Worm (Caenorhabditis elegans) whole organism, dauer: ENCODE results near the gene T01H3.3.

ENCODE experiments used
- unc-62 ChIP-seq: sonication (generic microtip); optimal IDR thresholded peaks from 2 replicates; lab custom pipeline; 2017; ENCODE audit warnings: missing biosample characterization, missing genetic modification reagents, missing genetic modification characterization

T01H3.3 gene

ce11 chrII:7873843-7874372, at the start of gene T01H3.3:
T01H3.3 (minus strand) TSS chrII:7873893.
- TF ChIP-seq unc-62 (GFP tag; lab: Kevin White, UChicago): no peak

DNA sequence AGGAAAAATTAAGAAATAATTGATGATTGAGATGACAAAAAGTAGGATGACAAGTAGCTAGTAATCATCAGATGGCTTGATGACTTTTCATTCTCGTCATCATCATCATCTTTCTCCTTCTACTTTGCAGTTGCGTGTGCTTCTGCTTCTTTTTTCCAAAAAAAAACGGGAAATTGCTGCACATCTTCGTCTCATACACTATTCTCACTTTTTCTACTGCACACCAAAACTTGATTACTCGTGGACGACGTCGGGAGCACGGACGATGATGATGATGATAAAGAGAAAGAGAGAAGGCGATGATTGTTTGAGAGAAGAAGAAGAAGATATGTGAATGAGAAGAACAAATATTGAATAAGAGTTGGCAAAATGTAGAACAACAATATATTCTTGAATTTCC, 47.5 kb upstream of the T01H3.3 start:
- TF ChIP-seq unc-62 (GFP tag; lab: Kevin White, UChicago): no peak

ce11 chrII:7920178-7920577, 46.5 kb upstream of the T01H3.3 start:
- no peak for TF ChIP-seq unc-62 (GFP tag; lab: Kevin White, UChicago)

- no peak for TF ChIP-seq unc-62 (GFP tag; lab: Kevin White, UChicago)
These were observed 37.3 kb upstream of the T01H3.3 start, which contains the start of gene ZK675.4 for ce11 chrII:7911015-7911414. ZK675.4 (plus strand) TSS chrII:7911315.

ce11 chrII:7907539-7907997, 33.9 kb upstream of the T01H3.3 start, which contains the start of gene best-23:
best-23 (minus strand) TSS chrII:7907589.
- TF ChIP-seq unc-62 (GFP tag; lab: Kevin White, UChicago): no peak

DNA sequence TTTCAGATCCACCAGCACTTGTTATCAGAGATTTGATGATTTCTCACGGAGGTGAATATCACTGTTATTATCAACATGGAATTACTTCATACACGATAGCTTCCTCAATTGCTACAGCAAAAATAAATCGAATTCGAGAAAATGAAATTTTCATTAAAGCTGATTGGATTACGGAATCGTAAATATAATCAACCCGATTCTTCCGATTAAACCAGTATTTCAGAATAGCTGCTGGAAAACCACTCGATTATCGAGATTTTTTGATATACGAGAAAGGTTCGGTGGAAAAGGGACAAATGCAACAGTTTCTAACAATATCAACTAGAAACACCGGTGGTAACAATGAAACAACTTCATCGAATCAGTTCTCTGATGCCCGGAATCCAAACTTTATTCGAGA, 28.3 kb upstream of the T01H3.3 start:
- TF ChIP-seq unc-62 (GFP tag; lab: Kevin White, UChicago): no peak

- no peak for TF ChIP-seq unc-62 (GFP tag; lab: Kevin White, UChicago)
These were observed 27.1 kb upstream of the T01H3.3 start for ce11 chrII:7900762-7901161.

- TF ChIP-seq unc-62 (GFP tag; lab: Kevin White, UChicago): no peak
These were observed 26.5 kb upstream of the T01H3.3 start, which contains the start of gene rev-1 for ce11 chrII:7900190-7900672. rev-1 (plus strand) TSS chrII:7900622.

- TF ChIP-seq unc-62 (GFP tag; lab: Kevin White, UChicago): no peak
These were observed 21.5 kb upstream of the T01H3.3 start for ce11 chrII:7895190-7895589.

ce11 chrII:7893648-7894047, 20.0 kb upstream of the T01H3.3 start:
- TF ChIP-seq unc-62 (GFP tag; lab: Kevin White, UChicago): no peak

DNA sequence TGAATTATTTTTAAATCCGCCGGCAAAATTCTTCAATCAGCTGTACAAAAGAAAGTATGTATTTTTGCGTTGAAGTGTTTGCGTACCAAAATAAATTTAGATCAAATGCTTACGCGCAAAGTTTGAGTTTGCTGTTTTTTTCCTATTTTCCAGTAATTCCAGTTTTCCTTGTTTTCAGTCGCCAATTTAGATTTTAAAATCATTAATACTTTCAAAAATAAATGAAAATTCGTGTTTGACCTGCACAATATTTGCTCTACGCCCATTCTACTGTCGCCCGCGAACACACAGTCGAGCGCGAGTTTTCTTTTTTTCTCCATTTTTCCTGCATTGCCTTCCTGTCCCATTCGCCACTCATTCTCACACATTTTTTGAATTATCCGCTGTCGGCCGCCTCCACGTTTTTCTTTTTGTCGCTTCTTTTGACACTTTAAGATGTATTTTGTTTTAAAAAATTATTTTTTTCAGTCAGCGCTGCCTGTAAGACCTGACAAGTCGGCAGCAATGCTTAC, 19.1 kb upstream of the T01H3.3 start, which contains the start of gene ptc-1:
TSS of gene ptc-1 (plus strand) at position 462 of the 512 bp plus-strand sequence.
- no peak for TF ChIP-seq unc-62 (GFP tag; lab: Kevin White, UChicago)

DNA sequence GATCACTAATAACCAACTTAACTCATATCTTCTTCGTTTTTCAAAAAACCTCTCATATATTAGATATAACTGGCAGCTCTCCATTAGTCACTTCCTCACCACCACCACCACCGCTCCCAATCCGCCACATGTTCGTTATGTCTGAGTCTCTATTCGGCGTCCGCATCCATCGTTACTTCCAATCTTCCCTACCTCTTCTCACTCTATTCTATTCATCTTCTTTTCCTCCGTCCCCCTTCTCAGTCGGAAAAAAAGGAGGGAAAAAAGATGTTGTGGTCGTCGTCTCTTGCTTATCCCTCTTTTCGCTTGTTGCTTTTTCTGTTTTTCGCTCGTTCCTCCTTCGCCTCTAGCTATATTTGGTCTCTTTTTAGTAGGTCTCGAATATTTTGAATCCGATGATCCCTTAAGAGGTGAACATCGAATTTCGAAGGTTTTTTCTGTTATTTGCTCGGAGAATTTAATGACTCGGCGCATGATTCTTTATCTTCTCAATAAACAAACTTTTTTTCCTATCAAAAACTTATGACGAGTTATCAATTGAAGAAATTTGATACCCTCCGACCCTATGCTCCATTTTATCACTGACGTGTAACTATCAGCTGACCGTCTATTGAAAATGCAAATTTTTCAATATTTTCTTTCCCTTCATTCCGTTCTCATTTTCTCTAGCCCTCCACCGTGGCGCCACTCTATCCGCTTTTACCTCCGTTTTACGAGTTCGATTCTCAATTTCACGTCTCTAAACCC, 18.3 kb upstream of the T01H3.3 start:
- TF ChIP-seq unc-62 (GFP tag; lab: Kevin White, UChicago): no peak

ce11 chrII:7889321-7889720, 15.6 kb upstream of the T01H3.3 start:
- TF ChIP-seq unc-62 (GFP tag; lab: Kevin White, UChicago): no peak

ce11 chrII:7888759-7889158, 15.1 kb upstream of the T01H3.3 start:
- TF ChIP-seq unc-62 (GFP tag; lab: Kevin White, UChicago): no peak

ce11 chrII:7887295-7887694, 13.6 kb upstream of the T01H3.3 start:
- no peak for TF ChIP-seq unc-62 (GFP tag; lab: Kevin White, UChicago)

DNA sequence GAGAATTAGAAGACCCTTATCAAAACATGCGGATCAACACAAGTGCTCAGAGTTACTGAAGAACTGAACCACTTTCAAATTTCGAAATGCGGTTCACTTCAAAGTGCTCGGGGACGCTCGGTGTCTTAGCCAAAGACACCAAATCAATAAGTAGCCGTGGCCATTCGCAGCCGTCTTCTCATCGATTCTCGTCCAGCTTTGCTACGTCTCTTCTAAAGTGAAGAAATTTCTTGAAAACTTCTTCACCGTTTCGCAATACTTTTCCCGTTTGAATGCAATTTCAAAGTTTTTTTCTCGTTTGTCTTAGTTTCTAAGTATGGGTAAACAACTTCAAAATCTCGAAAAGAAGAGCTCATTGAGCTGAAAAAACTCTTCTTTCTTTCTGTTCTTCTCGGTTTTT, 11.2 kb upstream of the T01H3.3 start:
- TF ChIP-seq unc-62 (GFP tag; lab: Kevin White, UChicago): no peak
